Fruit fly (Drosophila melanogaster) whole organism, embryonic: ENCODE data around the gene nompC.

Experiments
- CG15269 ChIP-seq: fragments of 200-800 bp; sonication (Bioruptor generic); optimal IDR thresholded peaks from 2 replicates; lab custom pipeline; 2018; ENCODE audit warnings: missing biosample characterization, mild to moderate bottlenecking, missing genetic modification characterization, moderate library complexity
- CG15479 ChIP-seq: fragments of 200-800 bp; sonication (Bioruptor generic); optimal IDR thresholded peaks from 3 replicates; lab custom pipeline; 2019; ENCODE audit warnings: missing biosample characterization, mild to moderate bottlenecking, missing genetic modification characterization, moderate library complexity
- CG17612 ChIP-seq: fragments of 200-800 bp; sonication (Bioruptor generic); IDR thresholded peaks from 2 replicates; pipeline ENCODE4 v1.3.6; 2022; ENCODE audit warnings: missing biosample characterization, missing genetic modification characterization
- CG2202 ChIP-seq: fragments of 200-800 bp; sonication (Bioruptor generic); optimal IDR thresholded peaks from 2 replicates; lab custom pipeline; 2018; ENCODE audit warnings: missing biosample characterization, mild to moderate bottlenecking, missing genetic modification characterization
- CG2875 ChIP-seq: fragments of 200-800 bp; sonication (Bioruptor generic); optimal IDR thresholded peaks from 2 replicates; lab custom pipeline; 2017; ENCODE audit warnings: missing biosample characterization, mild to moderate bottlenecking, missing genetic modification characterization, missing genetic modification reagents
- CG32767 ChIP-seq: fragments of 200-800 bp; sonication (Bioruptor generic); IDR thresholded peaks from 2 replicates; pipeline ENCODE4 v1.3.6; 2022; ENCODE audit warnings: missing biosample characterization, missing genetic modification characterization
- CG32772 ChIP-seq: fragments of 200-800 bp; sonication (Bioruptor generic); IDR thresholded peaks from 2 replicates; pipeline ENCODE4 v1.3.6; 2022; ENCODE audit warnings: missing biosample characterization, missing genetic modification characterization
- CG3281 ChIP-seq: fragments of 200-800 bp; sonication (Bioruptor generic); optimal IDR thresholded peaks from 3 replicates; lab custom pipeline; 2017; ENCODE audit warnings: missing biosample characterization, mild to moderate bottlenecking, missing genetic modification characterization
- CG33557 ChIP-seq: fragments of 200-800 bp; sonication (Bioruptor generic); optimal IDR thresholded peaks from 2 replicates; lab custom pipeline; 2019; ENCODE audit warnings: missing biosample characterization, mild to moderate bottlenecking, missing genetic modification characterization, moderate library complexity
- CG3847 ChIP-seq: fragments of 200-800 bp; sonication (Bioruptor generic); IDR thresholded peaks from 2 replicates; pipeline ENCODE4 v1.3.6; 2022; ENCODE audit warnings: missing biosample characterization, missing genetic modification characterization
- CG3995 ChIP-seq: fragments of 200-800 bp; sonication (Bioruptor generic); optimal IDR thresholded peaks from 3 replicates; lab custom pipeline; 2016; ENCODE audit warnings: missing biosample characterization, missing genetic modification characterization
- CG4707 ChIP-seq: fragments of 200-800 bp; sonication (Bioruptor generic); optimal IDR thresholded peaks from 2 replicates; lab custom pipeline; 2018; ENCODE audit warnings: missing biosample characterization, mild to moderate bottlenecking, missing genetic modification characterization, moderate library complexity
- CG6683 ChIP-seq: fragments of 200-800 bp; sonication (Bioruptor generic); optimal IDR thresholded peaks from 2 replicates; lab custom pipeline; 2017; ENCODE audit warnings: missing biosample characterization, mild to moderate bottlenecking, missing genetic modification characterization, missing genetic modification reagents
- CG7357 ChIP-seq: fragments of 200-800 bp; sonication (Bioruptor generic); IDR thresholded peaks from 3 replicates; pipeline ENCODE4 v1.3.6; 2022; ENCODE audit warnings: missing biosample characterization, missing genetic modification characterization
- CG9727 ChIP-seq: fragments of 200-800 bp; sonication (Bioruptor generic); optimal IDR thresholded peaks from 3 replicates; lab custom pipeline; 2017; ENCODE audit warnings: missing biosample characterization, mild to moderate bottlenecking, missing genetic modification characterization
- CG9932 ChIP-seq: fragments of 200-800 bp; sonication (Bioruptor generic); IDR thresholded peaks from 2 replicates; pipeline ENCODE4 v1.3.6; 2022; ENCODE audit warnings: missing biosample characterization, missing genetic modification characterization
- CkIIα-i1 ChIP-seq: fragments of 200-800 bp; sonication (Bioruptor generic); IDR thresholded peaks from 2 replicates; pipeline ENCODE4 v1.3.6; 2022; ENCODE audit warnings: missing biosample characterization, missing genetic modification characterization
- Dad ChIP-seq: fragments of 200-800 bp; sonication (Bioruptor generic); optimal IDR thresholded peaks from 3 replicates; lab custom pipeline; 2016; ENCODE audit warnings: missing biosample characterization, missing genetic modification characterization
- Gsc ChIP-seq: fragments of 200-800 bp; sonication (Bioruptor generic); IDR thresholded peaks from 2 replicates; pipeline ENCODE4 v1.3.6; 2022; ENCODE audit warnings: missing biosample characterization, missing genetic modification characterization
- Kr ChIP-seq: fragments of 200-800 bp; sonication (Bioruptor generic); optimal IDR thresholded peaks from 2 replicates; lab custom pipeline; 2017; ENCODE audit warnings: missing biosample characterization, mild to moderate bottlenecking, missing genetic modification characterization
- MBD-R2 ChIP-seq: fragments of 200-800 bp; sonication (Bioruptor generic); IDR thresholded peaks from 2 replicates; pipeline ENCODE4 v1.3.6; 2022; ENCODE audit warnings: missing biosample characterization, missing genetic modification characterization
- Mes4 ChIP-seq: fragments of 200-800 bp; sonication (Bioruptor generic); optimal IDR thresholded peaks from 2 replicates; lab custom pipeline; 2016; ENCODE audit warnings: missing biosample characterization, missing genetic modification characterization
- Mrtf ChIP-seq: fragments of 200-800 bp; sonication (Bioruptor generic); IDR thresholded peaks from 3 replicates; pipeline ENCODE4 v1.3.6; 2022; ENCODE audit warnings: missing biosample characterization, missing genetic modification characterization
- Neu2 ChIP-seq: fragments of 200-800 bp; sonication (Bioruptor generic); optimal IDR thresholded peaks from 3 replicates; lab custom pipeline; 2016; ENCODE audit warnings: missing biosample characterization, missing genetic modification characterization, borderline replicate concordance
- Nf-YC ChIP-seq: fragments of 200-800 bp; optimal IDR thresholded peaks from 3 replicates; lab custom pipeline; 2019; ENCODE audit warnings: missing biosample characterization, mild to moderate bottlenecking, missing genetic modification characterization, moderate library complexity
- NfI ChIP-seq: fragments of 200-800 bp; sonication (Bioruptor generic); optimal IDR thresholded peaks from 3 replicates; lab custom pipeline; 2018; ENCODE audit warnings: missing biosample characterization, mild to moderate bottlenecking, missing genetic modification characterization, moderate library complexity
- Opbp ChIP-seq: fragments of 200-800 bp; sonication (Bioruptor generic); IDR thresholded peaks from 3 replicates; pipeline ENCODE4 v1.3.6; 2022; ENCODE audit warnings: missing biosample characterization, missing genetic modification characterization; ENCODE audit not compliant: partially characterized antibody
- Optix ChIP-seq: fragments of 200-800 bp; sonication (Bioruptor generic); IDR thresholded peaks from 3 replicates; pipeline ENCODE4 v1.3.6; 2022; ENCODE audit warnings: missing biosample characterization, missing genetic modification characterization
- Trl ChIP-seq, 3 experiments: fragments of >200 bp in 2 of 3; fragments of 200-800 bp in 1 of 3; sonication (Bioruptor generic) in 1 of 3; optimal IDR thresholded peaks; 2 replicates in 1 of 3; 3 replicates in 2 of 3; lab custom pipeline; 2016 to 2017; ENCODE audit warnings: missing biosample characterization in 1 of 3, missing genetic modification characterization in 1 of 3
- Usf ChIP-seq: fragments of 200-800 bp; sonication (Bioruptor generic); optimal IDR thresholded peaks from 2 replicates; lab custom pipeline; 2017; ENCODE audit warnings: missing genotype, missing biosample characterization, missing genetic modification characterization
- al ChIP-seq: fragments of 200-800 bp; sonication (Bioruptor generic); IDR thresholded peaks from 2 replicates; pipeline ENCODE4 v1.3.6; 2022; ENCODE audit warnings: missing biosample characterization, missing genetic modification characterization
- ara ChIP-seq: fragments of 200-800 bp; sonication (Bioruptor generic); IDR thresholded peaks from 2 replicates; pipeline ENCODE4 v1.3.6; 2022; ENCODE audit warnings: missing biosample characterization, missing genetic modification characterization
- az2 ChIP-seq: fragments of 200-800 bp; sonication (Bioruptor generic); optimal IDR thresholded peaks from 3 replicates; lab custom pipeline; 2016; ENCODE audit warnings: missing biosample characterization, missing genetic modification characterization
- chinmo ChIP-seq: fragments of 200-800 bp; sonication (Bioruptor generic); IDR thresholded peaks from 4 replicates; pipeline ENCODE4 v1.3.6; 2022; ENCODE audit warnings: missing biosample characterization, missing genetic modification characterization; ENCODE audit not compliant: partially characterized antibody
- da ChIP-seq: fragments of 200-800 bp; sonication (Bioruptor generic); optimal IDR thresholded peaks from 2 replicates; lab custom pipeline; 2016; ENCODE audit warnings: missing biosample characterization, missing genetic modification characterization
- dati ChIP-seq: fragments of 200-800 bp; sonication (Bioruptor generic); IDR thresholded peaks from 2 replicates; pipeline ENCODE4 v1.3.6; 2022; ENCODE audit warnings: missing biosample characterization, missing genetic modification characterization
- exex ChIP-seq: fragments of 200-800 bp; sonication (Bioruptor generic); optimal IDR thresholded peaks from 4 replicates; lab custom pipeline; 2018; ENCODE audit warnings: missing biosample characterization, mild to moderate bottlenecking, missing genetic modification characterization, moderate library complexity
- ftz-f1 ChIP-seq: fragments of 200-800 bp; sonication (Bioruptor generic); optimal IDR thresholded peaks from 2 replicates; lab custom pipeline; 2016; ENCODE audit warnings: missing biosample characterization, missing genetic modification characterization
- fu2 ChIP-seq: fragments of 200-800 bp; sonication (Bioruptor generic); optimal IDR thresholded peaks from 2 replicates; lab custom pipeline; 2016; ENCODE audit warnings: missing biosample characterization, missing genetic modification characterization
- org-1 ChIP-seq: fragments of 200-800 bp; sonication (Bioruptor generic); optimal IDR thresholded peaks from 2 replicates; lab custom pipeline; 2017; ENCODE audit warnings: missing biosample characterization, missing genetic modification characterization
- pan ChIP-seq, 4 experiments: fragments of >200 bp in 3 of 4; fragments of 200-800 bp in 1 of 4; sonication (Bioruptor generic) in 1 of 4; optimal IDR thresholded peaks in 3 of 4; IDR thresholded peaks in 1 of 4; 2 replicates each; pipeline versions ENCODE4 v1.3.6 to Lab custom; 2017 to 2022; ENCODE audit warnings: missing biosample characterization in 2 of 4, missing genetic modification characterization in 2 of 4, mixed read lengths in 1 of 4
- pb ChIP-seq: fragments of 200-800 bp; sonication (Bioruptor generic); optimal IDR thresholded peaks from 3 replicates; lab custom pipeline; 2016; ENCODE audit warnings: missing biosample characterization, missing genetic modification characterization
- pnt ChIP-seq: fragments of 200-800 bp; sonication (Bioruptor generic); optimal IDR thresholded peaks from 3 replicates; lab custom pipeline; 2016; ENCODE audit warnings: missing biosample characterization, missing genetic modification characterization
- prd ChIP-seq, 3 experiments: fragments of >200 bp in 2 of 3; fragments of 200-800 bp in 1 of 3; sonication (Bioruptor generic) in 1 of 3; optimal IDR thresholded peaks in 2 of 3; IDR thresholded peaks in 1 of 3; 2 replicates in 2 of 3; 3 replicates in 1 of 3; pipeline versions ENCODE4 v1.3.6 to Lab custom; 2017 to 2022; ENCODE audit warnings: missing biosample characterization in 1 of 3, missing genetic modification characterization in 1 of 3
- psq ChIP-seq: fragments of 200-800 bp; sonication (Bioruptor generic); optimal IDR thresholded peaks from 2 replicates; lab custom pipeline; 2017; ENCODE audit warnings: missing biosample characterization, missing genetic modification characterization
- stc ChIP-seq: fragments of 200-800 bp; sonication (Bioruptor generic); IDR thresholded peaks from 2 replicates; pipeline ENCODE4 v1.3.6; 2022; ENCODE audit warnings: missing biosample characterization, missing genetic modification characterization
- sug ChIP-seq: fragments of 200-800 bp; optimal IDR thresholded peaks from 2 replicates; lab custom pipeline; 2019; ENCODE audit warnings: missing biosample characterization, mild to moderate bottlenecking, missing genetic modification characterization, moderate library complexity
- tin ChIP-seq: fragments of 200-800 bp; sonication (Bioruptor generic); optimal IDR thresholded peaks from 3 replicates; lab custom pipeline; 2016; ENCODE audit warnings: missing biosample characterization, missing genetic modification characterization
- tna ChIP-seq: fragments of 200-800 bp; sonication (Bioruptor generic); IDR thresholded peaks from 2 replicates; pipeline ENCODE4 v1.3.6; 2022; ENCODE audit warnings: missing biosample characterization, missing genetic modification characterization; ENCODE audit not compliant: partially characterized antibody

nompC gene

dm6 chr2L:5403552-5404330 lies 57.7 kb downstream of the nompC start, which contains the start of gene H15 (continued):
- TF ChIP-seq ara (GFP tag; lab: Robert Waterston, UW) (no peak), CG6683 (GFP tag; lab: Kevin White, UChicago) (no peak), Trl (optimal IDR thresholded peaks at IDR 0.05; lab: Kevin White, UChicago) (peak in 1 of 2 experiments; percentile 43), Trl (GFP tag; optimal IDR thresholded peaks at IDR 0.05; lab: Kevin White, UChicago) (no peak), CG32767 (GFP tag; lab: Robert Waterston, UW) (no peak), CG15269 (tag; lab: Kevin White, UChicago) (no peak), CG17612 (GFP tag; lab: Robert Waterston, UW) (no peak), exex (tag; lab: Kevin White, UChicago) (no peak), Usf (GFP tag; lab: Kevin White, UChicago) (no peak), stc (no peak), CG7357 (no peak), CG9727 (GFP tag; lab: Kevin White, UChicago) (no peak), Dad (GFP tag; lab: Kevin White, UChicago) (no peak), fu2 (GFP tag; lab: Kevin White, UChicago) (no peak), sug (no peak), Optix (GFP tag; lab: Robert Waterston, UW) (no peak), CG3281 (GFP tag; lab: Kevin White, UChicago) (no peak), tna (GFP tag; lab: Robert Waterston, UW) (peak; percentile 73; the same call in 1 of the 2 replicates), da (GFP tag; lab: Kevin White, UChicago) (no peak), NfI (GFP tag; lab: Kevin White, UChicago) (no peak), Opbp (GFP tag; lab: Robert Waterston, UW) (peak; percentile 79), Kr (GFP tag; lab: Kevin White, UChicago) (no peak), CG3847 (GFP tag; lab: Robert Waterston, UW) (no peak), az2 (no peak), CG9932 (GFP tag; lab: Robert Waterston, UW) (no peak), org-1 (no peak), CG2875 (no peak), pnt (no peak), CkIIα-i1 (GFP tag; lab: Robert Waterston, UW) (no peak), CG2202 (tag; lab: Kevin White, UChicago) (no peak), CG33557 (no peak), Mes4 (GFP tag; lab: Kevin White, UChicago) (no peak), prd (optimal IDR thresholded peaks at IDR 0.05; lab: Kevin White, UChicago) (no peak), prd (GFP tag; IDR thresholded peaks at IDR 0.05; lab: Robert Waterston, UW) (no peak), pb (no peak), chinmo (GFP tag; lab: Robert Waterston, UW) (peak; percentile 94), dati (GFP tag; lab: Robert Waterston, UW) (no peak), CG15479 (GFP tag; lab: Kevin White, UChicago) (peak; percentile 66), Gsc (no peak), CG32772 (GFP tag; lab: Robert Waterston, UW) (no peak), tin (no peak), Neu2 (GFP tag; lab: Kevin White, UChicago) (no peak), al (no peak), ftz-f1 (GFP tag; lab: Kevin White, UChicago) (peak; percentile 5), Nf-YC (tag; lab: Kevin White, UChicago) (peak; percentile 98), MBD-R2 (GFP tag; lab: Robert Waterston, UW) (no peak), CG3995 (GFP tag; lab: Kevin White, UChicago) (no peak), Mrtf (GFP tag; lab: Robert Waterston, UW) (no peak), CG4707 (GFP tag; lab: Kevin White, UChicago) (no peak), pan (optimal IDR thresholded peaks at IDR 0.05; lab: Kevin White, UChicago) (no peak), pan (GFP tag; optimal IDR thresholded peaks at IDR 0.05 in 1 of 2, IDR thresholded peaks at IDR 0.05 in 1 of 2) (no peak), psq (no peak)
